Worm (Caenorhabditis elegans) whole organism, L3 larva: ENCODE measurements around the gene F19C7.2.

Experiments used
- R02D3.7 ChIP-seq: fragments of 150-350 bp; optimal IDR thresholded peaks from 2 replicates; lab custom pipeline; 2014; ENCODE audit warnings: missing biosample characterization, missing genetic modification characterization
- ZK546.5 ChIP-seq: sonication (generic microtip); optimal IDR thresholded peaks from 2 replicates; lab custom pipeline; 2017; ENCODE audit warnings: missing biosample characterization, missing genetic modification characterization
- aly-2 ChIP-seq: fragments of 150-350 bp; optimal IDR thresholded peaks from 2 replicates; lab custom pipeline; 2014; ENCODE audit warnings: missing biosample characterization, missing genetic modification characterization
- ama-1 ChIP-seq: fragments of 150-350 bp; optimal IDR thresholded peaks from 2 replicates; lab custom pipeline; 2018
- ceh-16 ChIP-seq: sonication (generic microtip); optimal IDR thresholded peaks from 2 replicates; lab custom pipeline; 2017; ENCODE audit warnings: missing biosample characterization, missing genetic modification characterization
- ceh-28 ChIP-seq: fragments of 150-350 bp; optimal IDR thresholded peaks from 2 replicates; lab custom pipeline; 2014; ENCODE audit warnings: missing biosample characterization, missing genetic modification reagents, missing genetic modification characterization
- ceh-82 ChIP-seq: fragments of 150-350 bp; optimal IDR thresholded peaks from 2 replicates; lab custom pipeline; 2014; ENCODE audit warnings: missing biosample characterization, missing genetic modification characterization
- ceh-9 ChIP-seq: sonication (generic microtip); optimal IDR thresholded peaks from 2 replicates; lab custom pipeline; 2018; ENCODE audit warnings: missing biosample characterization, missing genetic modification characterization
- daf-12 ChIP-seq: fragments of 150-350 bp; optimal IDR thresholded peaks from 2 replicates; lab custom pipeline; 2014; ENCODE audit warnings: missing biosample characterization, missing genetic modification reagents, missing genetic modification characterization
- egl-27 ChIP-seq: sonication (generic microtip); optimal IDR thresholded peaks from 4 replicates; lab custom pipeline; 2017; ENCODE audit warnings: missing biosample characterization, missing genetic modification reagents, missing genetic modification characterization
- egl-5 ChIP-seq: fragments of 150-350 bp; optimal IDR thresholded peaks from 2 replicates; lab custom pipeline; 2017; ENCODE audit warnings: missing biosample characterization, missing genetic modification reagents, missing genetic modification characterization, inconsistent platforms
- elt-1 ChIP-seq: fragments of 150-350 bp; optimal IDR thresholded peaks from 2 replicates; lab custom pipeline; 2014; ENCODE audit warnings: missing biosample characterization, missing genetic modification characterization
- elt-2 ChIP-seq: sonication (generic microtip); optimal IDR thresholded peaks from 2 replicates; lab custom pipeline; 2016; ENCODE audit warnings: missing genetic modification reagents, mild to moderate bottlenecking, missing genetic modification characterization, missing compliant biosample characterization
- elt-3 ChIP-seq, 3 experiments: fragments of 150-350 bp in 1 of 3; sonication (generic microtip) in 2 of 3; optimal IDR thresholded peaks; 2 replicates in 2 of 3; 4 replicates in 1 of 3; lab custom pipeline; 2014 to 2017; ENCODE audit warnings: missing biosample characterization in 3 of 3, missing genetic modification characterization in 3 of 3
- eor-1 ChIP-seq, 2 experiments: fragments of 150-350 bp; optimal IDR thresholded peaks; 2 replicates each; lab custom pipeline; 2014 to 2018; ENCODE audit warnings: missing biosample characterization in 2 of 2, missing genetic modification characterization in 2 of 2
- fkh-10 ChIP-seq: sonication (generic microtip); optimal IDR thresholded peaks from 2 replicates; lab custom pipeline; 2017; ENCODE audit warnings: missing biosample characterization, missing genetic modification reagents, missing genetic modification characterization
- fos-1 ChIP-seq: fragments of 150-350 bp; optimal IDR thresholded peaks from 2 replicates; lab custom pipeline; 2014; ENCODE audit warnings: missing biosample characterization, missing genetic modification characterization
- hmg-11 ChIP-seq: sonication (generic microtip); optimal IDR thresholded peaks from 2 replicates; lab custom pipeline; 2016; ENCODE audit warnings: missing genetic modification characterization, missing compliant biosample characterization
- jun-1 ChIP-seq: fragments of 150-350 bp; optimal IDR thresholded peaks from 2 replicates; lab custom pipeline; 2014; ENCODE audit warnings: missing biosample characterization, missing genetic modification reagents, missing genetic modification characterization
- lin-15B ChIP-seq: fragments of 150-350 bp; optimal IDR thresholded peaks from 2 replicates; lab custom pipeline; 2014; ENCODE audit warnings: missing biosample characterization, missing genetic modification characterization
- lsy-12 ChIP-seq: sonication (generic microtip); optimal IDR thresholded peaks from 2 replicates; lab custom pipeline; 2016; ENCODE audit warnings: mild to moderate bottlenecking, missing genetic modification characterization, missing compliant biosample characterization
- mdl-1 ChIP-seq: fragments of 150-350 bp; optimal IDR thresholded peaks from 2 replicates; lab custom pipeline; 2014; ENCODE audit warnings: missing biosample characterization, missing genetic modification characterization
- nfya-1 ChIP-seq: sonication (generic microtip); optimal IDR thresholded peaks from 2 replicates; lab custom pipeline; 2017; ENCODE audit warnings: missing genetic modification characterization, mild to moderate bottlenecking, missing compliant biosample characterization, antibody characterized with exemption, moderate library complexity; ENCODE audit not compliant: insufficient read depth
- nhr-11 ChIP-seq: fragments of 150-350 bp; optimal IDR thresholded peaks from 2 replicates; lab custom pipeline; 2014; ENCODE audit warnings: missing biosample characterization, missing genetic modification characterization
- nhr-12 ChIP-seq: fragments of 150-350 bp; optimal IDR thresholded peaks from 2 replicates; lab custom pipeline; 2014; ENCODE audit warnings: missing biosample characterization, missing genetic modification characterization
- nhr-23 ChIP-seq: fragments of 150-350 bp; optimal IDR thresholded peaks from 2 replicates; lab custom pipeline; 2014; ENCODE audit warnings: missing biosample characterization, missing genetic modification reagents, missing genetic modification characterization
- nhr-237 ChIP-seq: fragments of 150-350 bp; optimal IDR thresholded peaks from 2 replicates; lab custom pipeline; 2014; ENCODE audit warnings: missing biosample characterization, missing genetic modification characterization
- nhr-25 ChIP-seq: sonication (generic microtip); optimal IDR thresholded peaks from 2 replicates; lab custom pipeline; 2017; ENCODE audit warnings: missing biosample characterization, missing genetic modification characterization
- nhr-28 ChIP-seq: fragments of 150-350 bp; optimal IDR thresholded peaks from 2 replicates; lab custom pipeline; 2014; ENCODE audit warnings: missing biosample characterization, missing genetic modification characterization
- nhr-43 ChIP-seq: sonication (generic microtip); optimal IDR thresholded peaks from 2 replicates; lab custom pipeline; 2016; ENCODE audit warnings: mild to moderate bottlenecking, missing genetic modification characterization, missing compliant biosample characterization; ENCODE audit not compliant: poor library complexity, severe bottlenecking
- nhr-77 ChIP-seq: fragments of 150-350 bp; optimal IDR thresholded peaks from 2 replicates; lab custom pipeline; 2014; ENCODE audit warnings: missing biosample characterization, missing genetic modification characterization
- pha-4 ChIP-seq: fragments of 150-350 bp; optimal IDR thresholded peaks from 2 replicates; lab custom pipeline; 2014; ENCODE audit warnings: missing biosample characterization, missing genetic modification reagents, missing genetic modification characterization
- pqm-1 ChIP-seq: fragments of 150-350 bp; optimal IDR thresholded peaks from 2 replicates; lab custom pipeline; 2017; ENCODE audit warnings: missing biosample characterization, missing genetic modification characterization, inconsistent platforms
- sea-2 ChIP-seq: fragments of 150-350 bp; sonication (generic microtip); optimal IDR thresholded peaks from 4 replicates; lab custom pipeline; 2014; ENCODE audit warnings: missing biosample characterization, missing genetic modification reagents, missing genetic modification characterization
- skn-1 ChIP-seq: fragments of 150-350 bp; optimal IDR thresholded peaks from 2 replicates; lab custom pipeline; 2014; ENCODE audit warnings: missing biosample characterization, missing genetic modification characterization
- snpc-4 ChIP-seq: fragments of 150-350 bp; optimal IDR thresholded peaks from 2 replicates; lab custom pipeline; 2014; ENCODE audit warnings: missing biosample characterization, missing genetic modification characterization
- tbx-2 ChIP-seq: sonication (generic microtip); optimal IDR thresholded peaks from 2 replicates; lab custom pipeline; 2016; ENCODE audit warnings: mild to moderate bottlenecking, missing genetic modification characterization, missing compliant biosample characterization
- unc-39 ChIP-seq: sonication (generic microtip); optimal IDR thresholded peaks from 4 replicates; lab custom pipeline; 2017; ENCODE audit warnings: missing biosample characterization, missing genetic modification characterization
- unc-62 ChIP-seq: fragments of 150-350 bp; sonication (generic microtip); optimal IDR thresholded peaks from 4 replicates; lab custom pipeline; 2014; ENCODE audit warnings: missing biosample characterization, missing genetic modification reagents, missing genetic modification characterization
- zag-1 ChIP-seq: fragments of 150-350 bp; optimal IDR thresholded peaks from 2 replicates; lab custom pipeline; 2014; ENCODE audit warnings: missing biosample characterization, missing genetic modification characterization
- ztf-4 ChIP-seq: fragments of 150-350 bp; optimal IDR thresholded peaks from 2 replicates; lab custom pipeline; 2014; ENCODE audit warnings: missing biosample characterization, missing genetic modification characterization

The F19C7.2 gene

ce11 chrIV:4640941-4641340 lies 41.2 kb downstream of the F19C7.2 start:
- TF ChIP-seq pqm-1 (tag; lab: Kevin White, UChicago): no peak
- TF ChIP-seq nhr-25: peak; percentile 77
- no peak for TF ChIP-seq ceh-16 (tag; lab: Kevin White, UChicago)
- TF ChIP-seq lin-15B (tag; lab: Kevin White, UChicago): no peak
- TF ChIP-seq nhr-43 (tag; lab: Kevin White, UChicago): peak; percentile 15
- TF ChIP-seq zag-1 (tag; lab: Kevin White, UChicago): no peak

ce11 chrIV:4643577-4643976 lies 43.8 kb downstream of the F19C7.2 start:
- TF ChIP-seq nhr-25: peak; percentile 30
- no peak for TF ChIP-seq egl-5
- TF ChIP-seq, all 47 proteins: peak for 1

- TF ChIP-seq nfya-1 (tag; lab: Kevin White, UChicago): no peak
- no peak for TF ChIP-seq elt-2 (tag; lab: Kevin White, UChicago)
- no peak for TF ChIP-seq skn-1 (tag; lab: Kevin White, UChicago)
- TF ChIP-seq nhr-77: no peak
- no peak for TF ChIP-seq nhr-28
Measured at ce11 chrIV:4645243-4645642, 45.5 kb downstream of the F19C7.2 start.

ce11 chrIV:4647385-4647784 lies 47.6 kb downstream of the F19C7.2 start, which contains the start of gene F29B9.8:
F29B9.8 (plus strand) TSS chrIV:4647685.
- TF ChIP-seq pqm-1 (tag; lab: Kevin White, UChicago) (no peak), nhr-12 (no peak), skn-1 (tag; lab: Kevin White, UChicago) (no peak), nhr-11 (tag; lab: Kevin White, UChicago) (no peak), fos-1 (no peak), ama-1 (lab: Kevin White, UChicago) (no peak), snpc-4 (tag; lab: Kevin White, UChicago) (no peak), tbx-2 (no peak)

- no peak for TF ChIP-seq sea-2 (GFP tag; lab: Kevin White, UChicago)
- TF ChIP-seq ceh-16 (tag; lab: Kevin White, UChicago): no peak
- TF ChIP-seq hmg-11 (tag; lab: Kevin White, UChicago): no peak
- TF ChIP-seq ceh-82 (tag; lab: Kevin White, UChicago): no peak
- TF ChIP-seq egl-27 (tag; lab: Kevin White, UChicago): no peak
- TF ChIP-seq snpc-4 (tag; lab: Kevin White, UChicago): no peak
- no peak for TF ChIP-seq ZK546.5 (tag; lab: Kevin White, UChicago)
- TF ChIP-seq unc-62 (GFP tag; lab: Kevin White, UChicago): no peak
- no peak for TF ChIP-seq fos-1
- no peak for TF ChIP-seq mdl-1
- no peak for TF ChIP-seq elt-1 (tag; lab: Kevin White, UChicago)
- TF ChIP-seq unc-39 (tag; lab: Kevin White, UChicago): no peak
- no peak for TF ChIP-seq lin-15B (tag; lab: Kevin White, UChicago)
- no peak for TF ChIP-seq ceh-9
- no peak for TF ChIP-seq R02D3.7 (tag; lab: Kevin White, UChicago)
Measured at ce11 chrIV:4649460-4649859, 49.7 kb downstream of the F19C7.2 start, which contains the start of gene F29B9.7. F29B9.7 (plus strand) TSS chrIV:4649760.

ce11 chrIV:4650624-4651094 lies 50.9 kb downstream of the F19C7.2 start, which contains the start of gene ubc-9:
ubc-9 (plus strand) TSS chrIV:4651044.
- TF ChIP-seq elt-3 (tag; optimal IDR thresholded peaks at IDR 0.05; lab: Kevin White, UChicago) (no peak), aly-2 (tag; lab: Kevin White, UChicago) (no peak), unc-62 (GFP tag; lab: Kevin White, UChicago) (no peak), nhr-11 (tag; lab: Kevin White, UChicago) (no peak), nhr-28 (no peak), ama-1 (lab: Kevin White, UChicago) (peak; percentile 55), ceh-28 (tag; lab: Kevin White, UChicago) (peak; percentile 92), jun-1 (peak; percentile 37), nhr-43 (tag; lab: Kevin White, UChicago) (peak; percentile 61), fkh-10 (no peak), R02D3.7 (tag; lab: Kevin White, UChicago) (no peak), nfya-1 (tag; lab: Kevin White, UChicago) (peak; percentile 82), unc-39 (tag; lab: Kevin White, UChicago) (no peak), nhr-237 (tag; lab: Kevin White, UChicago) (no peak), eor-1 (tag; optimal IDR thresholded peaks at IDR 0.05; lab: Kevin White, UChicago) (no peak), daf-12 (tag; lab: Kevin White, UChicago) (no peak), pha-4 (tag; lab: Kevin White, UChicago) (peak; percentile 71), mdl-1 (no peak), elt-1 (tag; lab: Kevin White, UChicago) (no peak), lsy-12 (tag; lab: Kevin White, UChicago) (no peak), nhr-25 (peak; percentile 75), ceh-16 (tag; lab: Kevin White, UChicago) (no peak), elt-2 (tag; lab: Kevin White, UChicago) (peak; percentile 54), skn-1 (tag; lab: Kevin White, UChicago) (peak; percentile 5), snpc-4 (tag; lab: Kevin White, UChicago) (peak; percentile 59), ceh-9 (no peak), sea-2 (GFP tag; lab: Kevin White, UChicago) (no peak), ztf-4 (tag; lab: Kevin White, UChicago) (no peak), nhr-23 (tag; lab: Kevin White, UChicago) (peak; percentile 81)
